Fruit fly (Drosophila melanogaster) S2 (cell line): ENCODE measurements around the gene CG9673.

Experiments
- CG8478 ChIP-seq: fragments of >200 bp; optimal IDR thresholded peaks from 2 replicates; lab custom pipeline; 2018
- CTCF ChIP-seq, 2 experiments: fragments of >200 bp; optimal IDR thresholded peaks; 2 replicates each; lab custom pipeline; 2018

DNA sequence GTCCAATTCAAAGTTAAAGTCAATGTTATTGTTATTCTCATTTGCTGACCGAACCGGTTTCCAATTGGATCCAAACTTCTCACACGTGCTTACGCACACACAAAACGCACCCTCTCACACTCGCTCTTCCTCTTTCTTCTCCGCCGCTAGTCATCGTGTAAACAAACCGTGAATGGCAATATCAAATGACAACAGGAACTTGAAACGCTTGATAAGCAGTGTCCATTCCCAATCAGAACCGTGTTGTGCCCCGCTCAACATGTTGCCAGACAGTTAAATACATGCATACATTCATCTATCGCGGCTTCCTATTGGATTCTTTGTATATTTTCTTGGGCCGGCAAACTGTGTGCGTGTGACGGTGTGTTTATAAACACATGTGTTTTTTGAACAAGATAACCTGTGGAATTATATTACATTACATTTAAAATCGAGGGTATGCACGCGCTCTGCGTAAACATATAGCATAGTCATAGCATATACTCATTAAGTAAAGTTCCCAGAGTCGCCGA, 47.9 kb downstream of the CG9673 start:
- no peak for TF ChIP-seq CG8478 (lab: Kevin White, UChicago)
- no peak for TF ChIP-seq CTCF (optimal IDR thresholded peaks at IDR 0.05; lab: Kevin White, UChicago)
